Worm (Caenorhabditis elegans) whole organism, L3 larva: ENCODE measurements around the gene W10G6.6.

Experiments used
- R02D3.7 ChIP-seq: fragments of 150-350 bp; optimal IDR thresholded peaks from 2 replicates; lab custom pipeline; 2014; ENCODE audit warnings: missing biosample characterization, missing genetic modification characterization
- ama-1 ChIP-seq: fragments of 150-350 bp; optimal IDR thresholded peaks from 2 replicates; lab custom pipeline; 2018
- ceh-16 ChIP-seq: sonication (generic microtip); optimal IDR thresholded peaks from 2 replicates; lab custom pipeline; 2017; ENCODE audit warnings: missing biosample characterization, missing genetic modification characterization
- ceh-28 ChIP-seq: fragments of 150-350 bp; optimal IDR thresholded peaks from 2 replicates; lab custom pipeline; 2014; ENCODE audit warnings: missing biosample characterization, missing genetic modification reagents, missing genetic modification characterization
- egl-27 ChIP-seq: sonication (generic microtip); optimal IDR thresholded peaks from 4 replicates; lab custom pipeline; 2017; ENCODE audit warnings: missing biosample characterization, missing genetic modification reagents, missing genetic modification characterization
- egl-5 ChIP-seq: fragments of 150-350 bp; optimal IDR thresholded peaks from 2 replicates; lab custom pipeline; 2017; ENCODE audit warnings: missing biosample characterization, missing genetic modification reagents, missing genetic modification characterization, inconsistent platforms
- elt-2 ChIP-seq: sonication (generic microtip); optimal IDR thresholded peaks from 2 replicates; lab custom pipeline; 2016; ENCODE audit warnings: missing genetic modification reagents, mild to moderate bottlenecking, missing genetic modification characterization, missing compliant biosample characterization
- elt-3 ChIP-seq, 3 experiments: fragments of 150-350 bp in 1 of 3; sonication (generic microtip) in 2 of 3; optimal IDR thresholded peaks; 2 replicates in 2 of 3; 4 replicates in 1 of 3; lab custom pipeline; 2014 to 2017; ENCODE audit warnings: missing biosample characterization in 3 of 3, missing genetic modification characterization in 3 of 3
- eor-1 ChIP-seq, 2 experiments: fragments of 150-350 bp; optimal IDR thresholded peaks; 2 replicates each; lab custom pipeline; 2014 to 2018; ENCODE audit warnings: missing biosample characterization in 2 of 2, missing genetic modification characterization in 2 of 2
- fkh-2 ChIP-seq: fragments of 150-350 bp; optimal IDR thresholded peaks from 2 replicates; lab custom pipeline; 2014; ENCODE audit warnings: missing biosample characterization, missing genetic modification reagents, missing genetic modification characterization
- fos-1 ChIP-seq: fragments of 150-350 bp; optimal IDR thresholded peaks from 2 replicates; lab custom pipeline; 2014; ENCODE audit warnings: missing biosample characterization, missing genetic modification characterization
- hmg-11 ChIP-seq: sonication (generic microtip); optimal IDR thresholded peaks from 2 replicates; lab custom pipeline; 2016; ENCODE audit warnings: missing genetic modification characterization, missing compliant biosample characterization
- jun-1 ChIP-seq: fragments of 150-350 bp; optimal IDR thresholded peaks from 2 replicates; lab custom pipeline; 2014; ENCODE audit warnings: missing biosample characterization, missing genetic modification reagents, missing genetic modification characterization
- lin-15B ChIP-seq: fragments of 150-350 bp; optimal IDR thresholded peaks from 2 replicates; lab custom pipeline; 2014; ENCODE audit warnings: missing biosample characterization, missing genetic modification characterization
- lin-39 ChIP-seq: fragments of 150-350 bp; optimal IDR thresholded peaks from 2 replicates; lab custom pipeline; 2018; ENCODE audit warnings: missing biosample characterization, missing genetic modification reagents, missing genetic modification characterization
- mdl-1 ChIP-seq: fragments of 150-350 bp; optimal IDR thresholded peaks from 2 replicates; lab custom pipeline; 2014; ENCODE audit warnings: missing biosample characterization, missing genetic modification characterization
- mml-1 ChIP-seq: fragments of 150-350 bp; sonication (generic microtip); optimal IDR thresholded peaks from 3 replicates; lab custom pipeline; 2014; ENCODE audit warnings: missing biosample characterization, missing genetic modification characterization
- nfya-1 ChIP-seq: sonication (generic microtip); optimal IDR thresholded peaks from 2 replicates; lab custom pipeline; 2017; ENCODE audit warnings: missing genetic modification characterization, mild to moderate bottlenecking, missing compliant biosample characterization, antibody characterized with exemption, moderate library complexity; ENCODE audit not compliant: insufficient read depth
- nhr-11 ChIP-seq: fragments of 150-350 bp; optimal IDR thresholded peaks from 2 replicates; lab custom pipeline; 2014; ENCODE audit warnings: missing biosample characterization, missing genetic modification characterization
- nhr-12 ChIP-seq: fragments of 150-350 bp; optimal IDR thresholded peaks from 2 replicates; lab custom pipeline; 2014; ENCODE audit warnings: missing biosample characterization, missing genetic modification characterization
- nhr-23 ChIP-seq: fragments of 150-350 bp; optimal IDR thresholded peaks from 2 replicates; lab custom pipeline; 2014; ENCODE audit warnings: missing biosample characterization, missing genetic modification reagents, missing genetic modification characterization
- nhr-28 ChIP-seq: fragments of 150-350 bp; optimal IDR thresholded peaks from 2 replicates; lab custom pipeline; 2014; ENCODE audit warnings: missing biosample characterization, missing genetic modification characterization
- nhr-43 ChIP-seq: sonication (generic microtip); optimal IDR thresholded peaks from 2 replicates; lab custom pipeline; 2016; ENCODE audit warnings: mild to moderate bottlenecking, missing genetic modification characterization, missing compliant biosample characterization; ENCODE audit not compliant: poor library complexity, severe bottlenecking
- nhr-76 ChIP-seq: fragments of 150-350 bp; sonication (generic microtip); optimal IDR thresholded peaks from 5 replicates; lab custom pipeline; 2014; ENCODE audit warnings: missing biosample characterization, missing genetic modification characterization
- nhr-77 ChIP-seq: fragments of 150-350 bp; optimal IDR thresholded peaks from 2 replicates; lab custom pipeline; 2014; ENCODE audit warnings: missing biosample characterization, missing genetic modification characterization
- pha-4 ChIP-seq: fragments of 150-350 bp; optimal IDR thresholded peaks from 2 replicates; lab custom pipeline; 2014; ENCODE audit warnings: missing biosample characterization, missing genetic modification reagents, missing genetic modification characterization
- sea-2 ChIP-seq: fragments of 150-350 bp; sonication (generic microtip); optimal IDR thresholded peaks from 4 replicates; lab custom pipeline; 2014; ENCODE audit warnings: missing biosample characterization, missing genetic modification reagents, missing genetic modification characterization
- skn-1 ChIP-seq: fragments of 150-350 bp; optimal IDR thresholded peaks from 2 replicates; lab custom pipeline; 2014; ENCODE audit warnings: missing biosample characterization, missing genetic modification characterization
- snpc-4 ChIP-seq: fragments of 150-350 bp; optimal IDR thresholded peaks from 2 replicates; lab custom pipeline; 2014; ENCODE audit warnings: missing biosample characterization, missing genetic modification characterization
- unc-39 ChIP-seq: sonication (generic microtip); optimal IDR thresholded peaks from 4 replicates; lab custom pipeline; 2017; ENCODE audit warnings: missing biosample characterization, missing genetic modification characterization
- zag-1 ChIP-seq: fragments of 150-350 bp; optimal IDR thresholded peaks from 2 replicates; lab custom pipeline; 2014; ENCODE audit warnings: missing biosample characterization, missing genetic modification characterization
- ztf-11 ChIP-seq: fragments of 150-350 bp; optimal IDR thresholded peaks from 2 replicates; lab custom pipeline; 2014; ENCODE audit warnings: missing biosample characterization, missing genetic modification characterization

The W10G6.6 gene

DNA sequence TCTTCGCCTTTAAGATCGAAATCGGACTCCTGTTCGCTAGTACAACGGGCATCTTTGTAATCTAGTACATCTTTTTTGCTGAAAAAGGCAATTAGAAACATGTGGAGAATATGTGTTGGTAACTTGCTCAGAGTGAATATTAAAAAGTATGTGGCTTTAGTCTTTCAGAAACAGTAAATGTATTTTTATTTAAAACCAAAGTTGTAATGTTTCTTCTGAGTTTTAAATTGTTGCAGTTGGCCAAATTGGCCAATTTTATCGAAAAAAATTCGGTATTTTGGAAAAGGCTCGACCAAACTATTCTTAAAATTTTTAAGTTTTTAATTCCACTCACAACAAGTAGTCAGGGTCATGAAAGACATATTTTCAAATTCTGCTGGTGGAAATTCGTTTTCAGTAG is 32.5 kb upstream of the W10G6.6 start, which contains the start of gene F52E10.2:
Gene F52E10.2 (minus strand): TSS at position 101 of the 400 bp plus-strand sequence.
- TF ChIP-seq nhr-11 = no peak
- TF ChIP-seq mml-1 (tag; lab: Kevin White, UChicago) = no peak
- no peak for TF ChIP-seq lin-39 (tag; lab: Kevin White, UChicago)
- no peak for TF ChIP-seq unc-39 (tag; lab: Kevin White, UChicago)
- no peak for TF ChIP-seq R02D3.7 (tag; lab: Kevin White, UChicago)
- no peak for TF ChIP-seq nhr-28 (tag; lab: Kevin White, UChicago)
- TF ChIP-seq skn-1 (tag; lab: Kevin White, UChicago) = no peak
- TF ChIP-seq ztf-11 (tag; lab: Kevin White, UChicago) = no peak
- no peak for TF ChIP-seq elt-3 (tag; optimal IDR thresholded peaks at IDR 0.05; lab: Kevin White, UChicago)
- no peak for TF ChIP-seq jun-1 (tag; lab: Kevin White, UChicago)
- no peak for TF ChIP-seq nhr-76 (tag; lab: Kevin White, UChicago)

ce11 chrX:16275255-16275813 is 24.8 kb upstream of the W10G6.6 start, which contains the start of gene sdc-1:
TSS of gene sdc-1 (plus strand) at chrX:16275763.
- TF ChIP-seq hmg-11 (tag; lab: Kevin White, UChicago) (peak; percentile 28), elt-2 (tag; lab: Kevin White, UChicago) (peak; percentile 32), fkh-2 (tag; lab: Kevin White, UChicago) (no peak), skn-1 (tag; lab: Kevin White, UChicago) (peak; percentile 22), nhr-23 (tag; lab: Kevin White, UChicago) (peak; percentile 49), ceh-28 (peak; percentile 51), pha-4 (tag; lab: Kevin White, UChicago) (peak; percentile 67), ceh-16 (tag; lab: Kevin White, UChicago) (no peak), lin-15B (tag; lab: Kevin White, UChicago) (peak; percentile 21), nfya-1 (tag; lab: Kevin White, UChicago) (peak; percentile 63)

DNA sequence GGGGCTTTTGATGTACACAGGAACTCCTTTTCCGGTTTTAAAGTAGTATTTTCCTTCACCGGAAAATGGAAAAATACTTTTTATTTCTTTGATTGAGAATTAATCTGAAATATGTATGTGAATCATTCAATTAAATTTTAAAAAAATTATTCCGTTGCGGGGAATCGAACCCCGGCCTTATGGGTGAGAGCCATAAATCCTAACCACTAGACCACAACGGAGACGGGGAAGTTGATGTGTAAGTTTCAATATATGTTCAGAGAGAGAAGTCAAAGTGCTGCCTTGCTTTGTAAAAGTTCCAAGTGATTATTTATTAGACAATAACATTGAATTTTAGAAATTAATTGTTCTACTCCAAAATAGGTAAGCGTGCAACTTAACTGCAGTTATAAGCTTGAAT is 20.6 kb upstream of the W10G6.6 start:
- peak; percentile 38 for TF ChIP-seq nhr-43
- peak; percentile 6 for TF ChIP-seq nhr-23 (tag; lab: Kevin White, UChicago)
- TF ChIP-seq snpc-4 = peak; percentile 21
- peak; percentile 14 for TF ChIP-seq egl-27
- TF ChIP-seq zag-1 (tag; lab: Kevin White, UChicago) = no peak
- peak; percentile 10 for TF ChIP-seq jun-1 (tag; lab: Kevin White, UChicago)
- no peak for TF ChIP-seq ceh-28
- peak; percentile 19 for TF ChIP-seq nfya-1 (tag; lab: Kevin White, UChicago)
- peak in 1 of 3 experiments; percentile 22 for TF ChIP-seq elt-3 (tag; optimal IDR thresholded peaks at IDR 0.05; lab: Kevin White, UChicago)
- peak; percentile 26 for TF ChIP-seq nhr-77 (tag; lab: Kevin White, UChicago)
- TF ChIP-seq elt-2 (tag; lab: Kevin White, UChicago) = peak; percentile 7
- TF ChIP-seq fos-1 (tag; lab: Kevin White, UChicago) = no peak

DNA sequence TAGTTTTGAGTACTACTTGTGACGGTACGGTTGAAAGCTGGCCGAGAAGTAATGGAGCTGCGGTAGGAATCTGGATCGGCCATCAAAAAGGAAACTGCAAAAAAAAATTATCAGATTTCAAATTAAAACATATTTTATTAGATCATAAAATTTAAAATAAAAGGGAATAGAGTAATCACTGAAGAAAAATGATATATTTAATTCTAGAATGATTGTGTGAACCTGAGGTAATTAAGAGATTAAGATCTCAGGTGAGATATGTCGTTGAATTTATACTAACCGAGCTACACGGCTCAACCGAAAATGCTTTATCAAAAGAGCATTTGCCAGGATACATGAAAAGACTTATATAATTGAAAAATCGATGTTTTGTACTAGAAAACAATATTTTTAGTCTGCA is 19.4 kb upstream of the W10G6.6 start, which contains the start of gene ifa-3:
Gene ifa-3 (minus strand): TSS at position 101 of the 400 bp plus-strand sequence.
- TF ChIP-seq elt-3 (tag; optimal IDR thresholded peaks at IDR 0.05; lab: Kevin White, UChicago) (no peak), sea-2 (GFP tag; lab: Kevin White, UChicago) (no peak), mdl-1 (no peak), egl-5 (no peak), ceh-16 (tag; lab: Kevin White, UChicago) (no peak), eor-1 (tag; optimal IDR thresholded peaks at IDR 0.05; lab: Kevin White, UChicago) (no peak), nhr-12 (tag; lab: Kevin White, UChicago) (no peak), hmg-11 (tag; lab: Kevin White, UChicago) (no peak), jun-1 (tag; lab: Kevin White, UChicago) (no peak), ztf-11 (tag; lab: Kevin White, UChicago) (no peak), skn-1 (tag; lab: Kevin White, UChicago) (no peak), ama-1 (lab: Kevin White, UChicago) (no peak), elt-2 (tag; lab: Kevin White, UChicago) (no peak)
- TF ChIP-seq, all 47 proteins: peak for 0
